Worm (Caenorhabditis elegans): ENCODE measurements around the gene col-122.

- TF ChIP-seq ztf-23 (GFP tag; IDR thresholded peaks at IDR 0.05): no peak
- TF ChIP-seq ref-1 (GFP tag; conservative IDR thresholded peaks at IDR 0.05): no peak
- TF ChIP-seq med-1 (GFP tag; optimal IDR thresholded peaks at IDR 0.05; ENCODE audit: insufficient read depth): no peak
- no peak for TF ChIP-seq klf-2 (GFP tag; conservative IDR thresholded peaks at IDR 0.05)
- TF ChIP-seq ztf-29 (GFP tag; IDR thresholded peaks at IDR 0.05): no peak
- no peak for TF ChIP-seq T22C8.4 (GFP tag; IDR thresholded peaks at IDR 0.05)
Observed at ce11 chrIV:9609095-9609494, 45.9 kb downstream of the col-122 start.

Data from whole organism, midembryonic.